Worm (Caenorhabditis elegans): ENCODE results near the gene seld-1.

seld-1 gene

ce11 chrIV:13505144-13505543 is at the start of gene seld-1:
TSS of gene seld-1 (plus strand) at chrIV:13505444.
- no peak for TF ChIP-seq unc-62 (GFP tag; optimal IDR thresholded peaks at IDR 0.05)

- no peak for TF ChIP-seq unc-62 (GFP tag; optimal IDR thresholded peaks at IDR 0.05)
Measured at ce11 chrIV:13456893-13457292, 48.4 kb upstream of the seld-1 start.

ce11 chrIV:13458237-13458636 is 47.0 kb upstream of the seld-1 start:
- no peak for TF ChIP-seq unc-62 (GFP tag; optimal IDR thresholded peaks at IDR 0.05)

ce11 chrIV:13460876-13461275 is 44.4 kb upstream of the seld-1 start, which contains the start of gene Y38H8A.12:
TSS of gene Y38H8A.12 (minus strand) at chrIV:13460976.
- TF ChIP-seq unc-62 (GFP tag; optimal IDR thresholded peaks at IDR 0.05): no peak

ce11 chrIV:13465797-13466196 is 39.4 kb upstream of the seld-1 start, which contains the start of gene fezf-1:
TSS of gene fezf-1 (plus strand) at chrIV:13466097.
- no peak for TF ChIP-seq unc-62 (GFP tag; optimal IDR thresholded peaks at IDR 0.05)

- no peak for TF ChIP-seq unc-62 (GFP tag; optimal IDR thresholded peaks at IDR 0.05)
Measured at ce11 chrIV:13472011-13472410, 33.2 kb upstream of the seld-1 start, which contains the start of the genes ttbk-8.1 and Y38H8A.4. TSS of gene ttbk-8.1 (plus strand) at chrIV:13472311. TSS of gene Y38H8A.4 (minus strand) at chrIV:13472376.

ce11 chrIV:13474132-13474531 is 31.1 kb upstream of the seld-1 start, which contains the start of gene Y38H8A.2:
TSS of gene Y38H8A.2 (plus strand) at chrIV:13474432.
- no peak for TF ChIP-seq unc-62 (GFP tag; optimal IDR thresholded peaks at IDR 0.05)

ce11 chrIV:13482469-13482868 is 22.8 kb upstream of the seld-1 start, which contains the start of gene Y38H8A.1:
TSS of gene Y38H8A.1 (plus strand) at chrIV:13482769.
- no peak for TF ChIP-seq unc-62 (GFP tag; optimal IDR thresholded peaks at IDR 0.05)

- TF ChIP-seq unc-62 (GFP tag; optimal IDR thresholded peaks at IDR 0.05): no peak
Measured at ce11 chrIV:13483596-13483995, 21.6 kb upstream of the seld-1 start.

- TF ChIP-seq unc-62 (GFP tag; optimal IDR thresholded peaks at IDR 0.05): no peak
Measured at ce11 chrIV:13487019-13487418, 18.2 kb upstream of the seld-1 start.

- TF ChIP-seq unc-62 (GFP tag; optimal IDR thresholded peaks at IDR 0.05): no peak
Measured at ce11 chrIV:13487596-13487995, 17.6 kb upstream of the seld-1 start.

- TF ChIP-seq unc-62 (GFP tag; optimal IDR thresholded peaks at IDR 0.05): no peak
Measured at ce11 chrIV:13492271-13492670, 13.0 kb upstream of the seld-1 start, which contains the start of gene Y45F10A.7. TSS of gene Y45F10A.7 (plus strand) at chrIV:13492571.

ce11 chrIV:13493719-13494118 is 11.5 kb upstream of the seld-1 start:
- TF ChIP-seq unc-62 (GFP tag; optimal IDR thresholded peaks at IDR 0.05): no peak

- no peak for TF ChIP-seq unc-62 (GFP tag; optimal IDR thresholded peaks at IDR 0.05)
Measured at ce11 chrIV:13502806-13503363, 2.4 kb upstream of the seld-1 start, which contains the start of gene tbc-9. TSS of gene tbc-9 (minus strand) at chrIV:13502856.

ce11 chrIV:13505662-13506061 is 418 bp downstream of the seld-1 start, which contains the start of gene nlp-17:
TSS of gene nlp-17 (minus strand) at chrIV:13505762.
- no peak for TF ChIP-seq unc-62 (GFP tag; optimal IDR thresholded peaks at IDR 0.05)

- no peak for TF ChIP-seq unc-62 (GFP tag; optimal IDR thresholded peaks at IDR 0.05)
Measured at ce11 chrIV:13508924-13509323, 3.7 kb downstream of the seld-1 start, which contains the start of gene afmd-2. TSS of gene afmd-2 (plus strand) at chrIV:13509224.

ce11 chrIV:13510049-13510448 is 4.8 kb downstream of the seld-1 start:
- TF ChIP-seq unc-62 (GFP tag; optimal IDR thresholded peaks at IDR 0.05): no peak
